Fruit fly (Drosophila melanogaster) whole organism, embryonic: ENCODE data around the gene Cul6.

Experiments used
- Ada2b ChIP-seq: fragments of 200-800 bp; sonication (Bioruptor generic); IDR thresholded peaks from 2 replicates; pipeline ENCODE4 v1.3.6; 2022; ENCODE audit warnings: missing biosample characterization, missing genetic modification characterization
- CG10209 ChIP-seq: fragments of 200-800 bp; sonication (Bioruptor generic); optimal IDR thresholded peaks from 3 replicates; lab custom pipeline; 2017; ENCODE audit warnings: missing biosample characterization, mild to moderate bottlenecking, missing genetic modification characterization, missing genetic modification reagents
- CG11093 ChIP-seq: fragments of 200-800 bp; sonication (Bioruptor generic); IDR thresholded peaks from 3 replicates; pipeline ENCODE4 v1.3.6; 2022; ENCODE audit warnings: missing biosample characterization, missing genetic modification characterization
- CG11247 ChIP-seq: fragments of 200-800 bp; sonication (Bioruptor generic); IDR thresholded peaks from 2 replicates; pipeline ENCODE4 v1.3.6; 2022; ENCODE audit warnings: missing biosample characterization, missing genetic modification characterization
- CG11456 ChIP-seq: fragments of 200-800 bp; sonication (Bioruptor generic); IDR thresholded peaks from 3 replicates; pipeline ENCODE4 v1.3.6; 2022; ENCODE audit warnings: missing biosample characterization, missing genetic modification characterization
- CG12769 ChIP-seq: fragments of 200-800 bp; sonication (Bioruptor generic); optimal IDR thresholded peaks from 2 replicates; lab custom pipeline; 2019; ENCODE audit warnings: missing biosample characterization, mild to moderate bottlenecking, missing genetic modification characterization, moderate library complexity
- CG14965 ChIP-seq: fragments of 200-800 bp; sonication (Bioruptor generic); optimal IDR thresholded peaks from 2 replicates; lab custom pipeline; 2016; ENCODE audit warnings: missing biosample characterization, missing genetic modification characterization, borderline replicate concordance
- CG1529 ChIP-seq: fragments of 200-800 bp; sonication (Bioruptor generic); optimal IDR thresholded peaks from 3 replicates; lab custom pipeline; 2018; ENCODE audit warnings: missing biosample characterization, missing genetic modification characterization
- CG17359 ChIP-seq: fragments of 200-800 bp; sonication (Bioruptor generic); optimal IDR thresholded peaks from 3 replicates; lab custom pipeline; 2018; ENCODE audit warnings: missing biosample characterization, mild to moderate bottlenecking, missing genetic modification characterization, moderate library complexity
- CG17361 ChIP-seq: fragments of 200-800 bp; sonication (Bioruptor generic); IDR thresholded peaks from 3 replicates; pipeline ENCODE4 v1.3.6; 2022; ENCODE audit warnings: missing biosample characterization, missing genetic modification characterization
- CG17385 ChIP-seq: fragments of 200-800 bp; sonication (Bioruptor generic); optimal IDR thresholded peaks from 3 replicates; lab custom pipeline; 2018; ENCODE audit warnings: missing biosample characterization, mild to moderate bottlenecking, missing genetic modification characterization
- CG2678 ChIP-seq: fragments of 200-800 bp; sonication (Bioruptor generic); optimal IDR thresholded peaks from 3 replicates; lab custom pipeline; 2019; ENCODE audit warnings: missing biosample characterization, mild to moderate bottlenecking, missing genetic modification characterization, moderate library complexity
- CG30431 ChIP-seq: fragments of 200-800 bp; sonication (Bioruptor generic); optimal IDR thresholded peaks from 2 replicates; lab custom pipeline; 2017; ENCODE audit warnings: missing biosample characterization, missing genetic modification characterization
- CG3163 ChIP-seq: fragments of 200-800 bp; sonication (Bioruptor generic); optimal IDR thresholded peaks from 3 replicates; lab custom pipeline; 2016; ENCODE audit warnings: missing biosample characterization, missing genetic modification characterization
- CG34376 ChIP-seq: fragments of 200-800 bp; sonication (Bioruptor generic); optimal IDR thresholded peaks from 2 replicates; lab custom pipeline; 2018; ENCODE audit warnings: missing biosample characterization, mild to moderate bottlenecking, missing genetic modification characterization
- CG4360 ChIP-seq: fragments of 200-800 bp; sonication (Bioruptor generic); IDR thresholded peaks from 2 replicates; pipeline ENCODE4 v1.3.6; 2022; ENCODE audit warnings: missing biosample characterization, missing genetic modification characterization
- CG4424 ChIP-seq: fragments of 200-800 bp; sonication (Bioruptor generic); optimal IDR thresholded peaks from 3 replicates; lab custom pipeline; 2016; ENCODE audit warnings: missing biosample characterization, missing genetic modification characterization
- CG4707 ChIP-seq: fragments of 200-800 bp; sonication (Bioruptor generic); optimal IDR thresholded peaks from 2 replicates; lab custom pipeline; 2018; ENCODE audit warnings: missing biosample characterization, mild to moderate bottlenecking, missing genetic modification characterization, moderate library complexity
- CG7372 ChIP-seq: fragments of 200-800 bp; sonication (Bioruptor generic); IDR thresholded peaks from 2 replicates; pipeline ENCODE4 v1.3.6; 2022; ENCODE audit warnings: missing biosample characterization, missing genetic modification characterization
- CG8290 ChIP-seq, 3 experiments: fragments of 200-800 bp; sonication (Bioruptor generic); optimal IDR thresholded peaks; 2 replicates each; lab custom pipeline; 2016 to 2019; ENCODE audit warnings: missing biosample characterization in 3 of 3, missing genetic modification characterization in 3 of 3, mild to moderate bottlenecking in 2 of 3, moderate library complexity in 1 of 3
- CG8924 ChIP-seq: fragments of 200-800 bp; optimal IDR thresholded peaks from 3 replicates; lab custom pipeline; 2019; ENCODE audit warnings: missing biosample characterization, mild to moderate bottlenecking, missing genetic modification characterization, moderate library complexity
- CG9876 ChIP-seq: fragments of 200-800 bp; sonication (Bioruptor generic); optimal IDR thresholded peaks from 2 replicates; lab custom pipeline; 2016; ENCODE audit warnings: missing biosample characterization, missing genetic modification characterization
- CoRest ChIP-seq: fragments of 200-800 bp; sonication (Bioruptor generic); optimal IDR thresholded peaks from 3 replicates; lab custom pipeline; 2018; ENCODE audit warnings: missing biosample characterization, mild to moderate bottlenecking, missing genetic modification characterization, moderate library complexity
- E2f1 ChIP-seq: fragments of 200-800 bp; sonication (Bioruptor generic); IDR thresholded peaks from 2 replicates; pipeline ENCODE4 v1.3.6; 2022; ENCODE audit warnings: missing biosample characterization, missing genetic modification characterization
- Lhr ChIP-seq: fragments of 200-800 bp; sonication (Bioruptor generic); optimal IDR thresholded peaks from 3 replicates; lab custom pipeline; 2017; ENCODE audit warnings: mild to moderate bottlenecking, missing biosample characterization, missing genetic modification reagents, missing genetic modification characterization
- NFAT ChIP-seq: fragments of 200-800 bp; sonication (Bioruptor generic); IDR thresholded peaks from 2 replicates; pipeline ENCODE4 v1.3.6; 2022; ENCODE audit warnings: missing biosample characterization, missing genetic modification characterization
- Rfx ChIP-seq: fragments of 200-800 bp; sonication (Bioruptor generic); IDR thresholded peaks from 2 replicates; pipeline ENCODE4 v1.3.6; 2022; ENCODE audit warnings: missing biosample characterization, missing genetic modification characterization
- Sry-δ ChIP-seq: fragments of 200-800 bp; sonication (Bioruptor generic); optimal IDR thresholded peaks from 2 replicates; lab custom pipeline; 2016; ENCODE audit warnings: missing biosample characterization, missing genetic modification characterization
- TFAM ChIP-seq: fragments of 200-800 bp; sonication (Bioruptor generic); optimal IDR thresholded peaks from 2 replicates; lab custom pipeline; 2017; ENCODE audit warnings: missing biosample characterization, missing genetic modification characterization, inconsistent platforms
- amos ChIP-seq: fragments of 200-800 bp; sonication (Bioruptor generic); IDR thresholded peaks from 2 replicates; pipeline ENCODE4 v1.3.6; 2022; ENCODE audit warnings: missing biosample characterization, missing genetic modification characterization; ENCODE audit not compliant: partially characterized antibody
- danr ChIP-seq: fragments of 200-800 bp; sonication (Bioruptor generic); IDR thresholded peaks from 2 replicates; pipeline ENCODE4 v1.3.6; 2022; ENCODE audit warnings: missing biosample characterization, missing genetic modification characterization
- eve ChIP-seq, 2 experiments: fragments of >200 bp; optimal IDR thresholded peaks; 2 replicates each; lab custom pipeline; 2017; ENCODE audit warnings: missing biosample characterization in 2 of 2, missing genetic modification characterization in 2 of 2
- fd3F ChIP-seq: fragments of 200-800 bp; sonication (Bioruptor generic); optimal IDR thresholded peaks from 2 replicates; lab custom pipeline; 2018; ENCODE audit warnings: missing biosample characterization, mild to moderate bottlenecking, missing genetic modification characterization, moderate library complexity
- gce ChIP-seq: fragments of 200-800 bp; sonication (Bioruptor generic); IDR thresholded peaks from 3 replicates; pipeline ENCODE4 v1.3.6; 2022; ENCODE audit warnings: missing biosample characterization, missing genetic modification characterization
- gem ChIP-seq: fragments of 200-800 bp; sonication (Bioruptor generic); optimal IDR thresholded peaks from 2 replicates; lab custom pipeline; 2019; ENCODE audit warnings: missing biosample characterization, mild to moderate bottlenecking, missing genetic modification characterization, moderate library complexity
- grau ChIP-seq: fragments of 200-800 bp; optimal IDR thresholded peaks from 3 replicates; lab custom pipeline; 2019; ENCODE audit warnings: missing biosample characterization, mild to moderate bottlenecking, missing genetic modification characterization, moderate library complexity
- gro ChIP-seq: fragments of 200-800 bp; sonication (Bioruptor generic); optimal IDR thresholded peaks from 2 replicates; lab custom pipeline; 2016; ENCODE audit warnings: missing biosample characterization, missing genetic modification characterization
- gt ChIP-seq: fragments of 200-800 bp; sonication (Bioruptor generic); IDR thresholded peaks from 2 replicates; pipeline ENCODE4 v1.3.6; 2022; ENCODE audit warnings: missing biosample characterization, missing genetic modification characterization
- maf-S ChIP-seq: fragments of 200-800 bp; sonication (Bioruptor generic); optimal IDR thresholded peaks from 2 replicates; lab custom pipeline; 2016; ENCODE audit warnings: missing biosample characterization, missing genetic modification characterization
- nau ChIP-seq: fragments of 200-800 bp; sonication (Bioruptor generic); optimal IDR thresholded peaks from 3 replicates; lab custom pipeline; 2017; ENCODE audit warnings: missing biosample characterization, mild to moderate bottlenecking, missing genetic modification characterization, missing genetic modification reagents
- nerfin-1 ChIP-seq: fragments of 200-800 bp; sonication (Bioruptor generic); optimal IDR thresholded peaks from 3 replicates; lab custom pipeline; 2019; ENCODE audit warnings: missing biosample characterization, mild to moderate bottlenecking, missing genetic modification characterization, moderate library complexity
- onecut ChIP-seq: fragments of 200-800 bp; sonication (Bioruptor generic); IDR thresholded peaks from 2 replicates; pipeline ENCODE4 v1.3.6; 2022; ENCODE audit warnings: missing biosample characterization, missing genetic modification characterization
- phol ChIP-seq: fragments of 200-800 bp; sonication (Bioruptor generic); optimal IDR thresholded peaks from 3 replicates; lab custom pipeline; 2018; ENCODE audit warnings: missing biosample characterization, mild to moderate bottlenecking, missing genetic modification characterization, moderate library complexity
- sens ChIP-seq: fragments of 200-800 bp; sonication (Bioruptor generic); peaks from one replicate; lab custom pipeline; 2016; ENCODE audit warnings: missing biosample characterization, missing genetic modification characterization
- shn ChIP-seq: fragments of 200-800 bp; sonication (Bioruptor generic); optimal IDR thresholded peaks from 3 replicates; lab custom pipeline; 2016; ENCODE audit warnings: missing biosample characterization, missing genetic modification characterization
- sim ChIP-seq: fragments of 200-800 bp; sonication (Bioruptor generic); IDR thresholded peaks from 2 replicates; pipeline ENCODE4 v1.3.6; 2022; ENCODE audit warnings: missing biosample characterization, missing genetic modification characterization
- ssp ChIP-seq: fragments of 200-800 bp; sonication (Bioruptor generic); IDR thresholded peaks from 2 replicates; pipeline ENCODE4 v1.3.6; 2022; ENCODE audit warnings: missing biosample characterization, missing genetic modification characterization
- tap ChIP-seq: fragments of 200-800 bp; optimal IDR thresholded peaks from 3 replicates; lab custom pipeline; 2019; ENCODE audit warnings: missing biosample characterization, mild to moderate bottlenecking, missing genetic modification characterization, moderate library complexity
- vvl ChIP-seq: fragments of 200-800 bp; sonication (Bioruptor generic); IDR thresholded peaks from 2 replicates; pipeline ENCODE4 v1.3.6; 2022; ENCODE audit warnings: missing biosample characterization, missing genetic modification characterization
- zfh1 ChIP-seq: fragments of 200-800 bp; sonication (Bioruptor generic); IDR thresholded peaks from 3 replicates; pipeline ENCODE4 v1.3.6; 2022; ENCODE audit warnings: missing biosample characterization, missing genetic modification characterization

The Cul6 gene

dm6 chr3L:13015823-13016465 is 4.5 kb upstream of the Cul6 start, which contains the start of gene CG11267 (continued):
- TF ChIP-seq vvl (peak; percentile 96), maf-S (GFP tag; lab: Kevin White, UChicago) (peak; percentile 82), CG34376 (peak; percentile 71), sim (peak; percentile 82), danr (GFP tag; lab: Robert Waterston, UW) (peak; percentile 78; the same call in 1 of the 2 replicates), sens (peak; percentile 93), CG2678 (tag; lab: Kevin White, UChicago) (peak; percentile 92), amos (GFP tag; lab: Robert Waterston, UW) (no peak), nau (GFP tag; lab: Kevin White, UChicago) (peak; percentile 44), CG8290 (GFP tag; optimal IDR thresholded peaks at IDR 0.05; lab: Kevin White, UChicago) (no peak), CG8290 (tag; optimal IDR thresholded peaks at IDR 0.05; lab: Kevin White, UChicago) (peak; percentile 5 to 94), CG1529 (GFP tag; lab: Kevin White, UChicago) (peak; percentile 60), eve (GFP tag; optimal IDR thresholded peaks at IDR 0.05; lab: Kevin White, UChicago) (peak in 1 of 2 experiments; percentile 88), CG11093 (GFP tag; lab: Robert Waterston, UW) (peak; percentile 65; the same call in 1 of the 3 replicates), onecut (GFP tag; lab: Robert Waterston, UW) (peak; percentile 84), CG11247 (GFP tag; lab: Robert Waterston, UW) (peak; percentile 89), Rfx (GFP tag; lab: Robert Waterston, UW) (peak; percentile 95), CG10209 (peak; percentile 75), gem (tag; lab: Kevin White, UChicago) (peak; percentile 89), gt (GFP tag; lab: Robert Waterston, UW) (peak; percentile 46; the same call in 1 of the 2 replicates), CG4424 (GFP tag; lab: Kevin White, UChicago) (peak; percentile 85), ssp (GFP tag; lab: Robert Waterston, UW) (peak; percentile 59), CG14965 (GFP tag; lab: Kevin White, UChicago) (no peak), CG17385 (GFP tag; lab: Kevin White, UChicago) (peak; percentile 72), TFAM (GFP tag; lab: Kevin White, UChicago) (no peak), CG11456 (GFP tag; lab: Robert Waterston, UW) (peak; percentile 92), zfh1 (GFP tag; lab: Robert Waterston, UW) (peak; percentile 92), Sry-δ (GFP tag; lab: Kevin White, UChicago) (peak; percentile 32), grau (tag; lab: Kevin White, UChicago) (peak; percentile 81), CG4360 (GFP tag; lab: Robert Waterston, UW) (0 out of 2 replicates have a peak, but pooled peaks have one; percentile 8), E2f1 (peak; percentile 89), CG12769 (peak; percentile 83), CoRest (peak; percentile 84), NFAT (GFP tag; lab: Robert Waterston, UW) (peak; percentile 94), CG7372 (GFP tag; lab: Robert Waterston, UW) (peak; percentile 90), fd3F (GFP tag; lab: Kevin White, UChicago) (peak; percentile 56), gro (peak; percentile 67), Lhr (GFP tag; lab: Kevin White, UChicago) (peak; percentile 15), tap (tag; lab: Kevin White, UChicago) (peak; percentile 88), phol (tag; lab: Kevin White, UChicago) (peak; percentile 90), CG4707 (no peak), shn (GFP tag; lab: Kevin White, UChicago) (peak; percentile 51), CG9876 (GFP tag; lab: Kevin White, UChicago) (peak; percentile 67), gce (GFP tag; lab: Robert Waterston, UW) (peak; percentile 83; the same call in 2 of the 3 replicates), nerfin-1 (tag; lab: Kevin White, UChicago) (peak; percentile 79), CG8924 (tag; lab: Kevin White, UChicago) (peak; percentile 81), CG3163 (GFP tag; lab: Kevin White, UChicago) (peak; percentile 12), CG17361 (GFP tag; lab: Robert Waterston, UW) (peak; percentile 85), CG30431 (peak; percentile 59), CG17359 (peak; percentile 90), Ada2b (peak; percentile 94)
